Fruit fly (Drosophila melanogaster) whole organism, embryonic: Measurements from ENCODE around the gene Polr3E.
A peak's percentile ranks its signal among the peaks of the same experiment; 100 is the strongest.

Source experiments
- Atf-2 ChIP-seq: fragments of 200-800 bp; sonication (Bioruptor generic); optimal IDR thresholded peaks from 2 replicates; lab custom pipeline; 2016; ENCODE audit warnings: missing biosample characterization, missing genetic modification characterization
- CG10267 ChIP-seq: fragments of 200-800 bp; sonication (Bioruptor generic); optimal IDR thresholded peaks from 2 replicates; lab custom pipeline; 2018; ENCODE audit warnings: missing biosample characterization, mild to moderate bottlenecking, missing genetic modification characterization, moderate library complexity
- CG11085 ChIP-seq: fragments of 200-800 bp; sonication (Bioruptor generic); IDR thresholded peaks from 2 replicates; pipeline ENCODE4 v1.3.6; 2022; ENCODE audit warnings: missing biosample characterization, missing genetic modification characterization
- CG12071 ChIP-seq: fragments of 200-800 bp; sonication (Bioruptor generic); optimal IDR thresholded peaks from 3 replicates; lab custom pipeline; 2018; ENCODE audit warnings: missing biosample characterization, mild to moderate bottlenecking, missing genetic modification characterization
- CG1233 ChIP-seq: fragments of 200-800 bp; sonication (Bioruptor generic); optimal IDR thresholded peaks from 4 replicates; lab custom pipeline; 2018; ENCODE audit warnings: missing biosample characterization, mild to moderate bottlenecking, missing genetic modification characterization
- CG13424 ChIP-seq: fragments of 200-800 bp; sonication (Bioruptor generic); optimal IDR thresholded peaks from 2 replicates; lab custom pipeline; 2019; ENCODE audit warnings: missing biosample characterization, mild to moderate bottlenecking, missing genetic modification characterization, moderate library complexity
- CG15479 ChIP-seq: fragments of 200-800 bp; sonication (Bioruptor generic); optimal IDR thresholded peaks from 3 replicates; lab custom pipeline; 2019; ENCODE audit warnings: missing biosample characterization, mild to moderate bottlenecking, missing genetic modification characterization, moderate library complexity
- CG1602 ChIP-seq: fragments of 200-800 bp; sonication (Bioruptor generic); optimal IDR thresholded peaks from 3 replicates; lab custom pipeline; 2016; ENCODE audit warnings: missing biosample characterization, missing genetic modification characterization
- CG1647 ChIP-seq: fragments of 200-800 bp; sonication (Bioruptor generic); optimal IDR thresholded peaks from 3 replicates; lab custom pipeline; 2016; ENCODE audit warnings: missing biosample characterization, missing genetic modification characterization
- CG16813 ChIP-seq: fragments of 200-800 bp; sonication (Bioruptor generic); IDR thresholded peaks from 3 replicates; pipeline ENCODE4 v1.3.6; 2022; ENCODE audit warnings: missing biosample characterization, missing genetic modification characterization; ENCODE audit not compliant: partially characterized antibody
- CG17186 ChIP-seq: fragments of 200-800 bp; sonication (Bioruptor generic); optimal IDR thresholded peaks from 3 replicates; lab custom pipeline; 2017; ENCODE audit warnings: missing biosample characterization, missing genetic modification reagents, missing genetic modification characterization
- CG18011 ChIP-seq: fragments of 200-800 bp; sonication (Bioruptor generic); optimal IDR thresholded peaks from 2 replicates; lab custom pipeline; 2017; ENCODE audit warnings: missing biosample characterization, missing genetic modification characterization, mild to moderate bottlenecking, moderate library complexity, missing genotype
- CG3995 ChIP-seq: fragments of 200-800 bp; sonication (Bioruptor generic); optimal IDR thresholded peaks from 3 replicates; lab custom pipeline; 2016; ENCODE audit warnings: missing biosample characterization, missing genetic modification characterization
- CG4707 ChIP-seq: fragments of 200-800 bp; sonication (Bioruptor generic); optimal IDR thresholded peaks from 2 replicates; lab custom pipeline; 2018; ENCODE audit warnings: missing biosample characterization, mild to moderate bottlenecking, missing genetic modification characterization, moderate library complexity
- CG4854 ChIP-seq: fragments of 200-800 bp; sonication (Bioruptor generic); optimal IDR thresholded peaks from 2 replicates; lab custom pipeline; 2016; ENCODE audit warnings: missing biosample characterization, missing genetic modification characterization, inconsistent platforms
- CG6175 ChIP-seq: fragments of 200-800 bp; sonication (Bioruptor generic); IDR thresholded peaks from 3 replicates; pipeline ENCODE4 v1.3.6; 2022; ENCODE audit warnings: missing biosample characterization, missing genetic modification characterization
- CG7357 ChIP-seq: fragments of 200-800 bp; sonication (Bioruptor generic); IDR thresholded peaks from 3 replicates; pipeline ENCODE4 v1.3.6; 2022; ENCODE audit warnings: missing biosample characterization, missing genetic modification characterization
- CG8290 ChIP-seq, 3 experiments: fragments of 200-800 bp; sonication (Bioruptor generic); optimal IDR thresholded peaks; 2 replicates each; lab custom pipeline; 2016 to 2019; ENCODE audit warnings: missing biosample characterization in 3 of 3, missing genetic modification characterization in 3 of 3, mild to moderate bottlenecking in 2 of 3, moderate library complexity in 1 of 3
- CG8478 ChIP-seq: fragments of >200 bp; optimal IDR thresholded peaks from 2 replicates; lab custom pipeline; 2018
- CG9437 ChIP-seq: fragments of 200-800 bp; sonication (Bioruptor generic); optimal IDR thresholded peaks from 2 replicates; lab custom pipeline; 2018; ENCODE audit warnings: missing biosample characterization, mild to moderate bottlenecking, missing genetic modification characterization
- CG9876 ChIP-seq: fragments of 200-800 bp; sonication (Bioruptor generic); optimal IDR thresholded peaks from 2 replicates; lab custom pipeline; 2016; ENCODE audit warnings: missing biosample characterization, missing genetic modification characterization
- CrebB ChIP-seq: fragments of 200-800 bp; sonication (Bioruptor generic); optimal IDR thresholded peaks from 3 replicates; lab custom pipeline; 2018; ENCODE audit warnings: missing biosample characterization, mild to moderate bottlenecking, missing genetic modification characterization
- D19A ChIP-seq: fragments of 200-800 bp; optimal IDR thresholded peaks from 3 replicates; lab custom pipeline; 2019; ENCODE audit warnings: missing biosample characterization, mild to moderate bottlenecking, missing genetic modification characterization, moderate library complexity
- Drgx ChIP-seq: fragments of 200-800 bp; sonication (Bioruptor generic); IDR thresholded peaks from 2 replicates; pipeline ENCODE4 v1.3.6; 2022; ENCODE audit warnings: missing biosample characterization, missing genetic modification characterization
- HHEX ChIP-seq: fragments of 200-800 bp; sonication (Bioruptor generic); optimal IDR thresholded peaks from 3 replicates; lab custom pipeline; 2017; ENCODE audit warnings: missing biosample characterization, mild to moderate bottlenecking, missing genetic modification characterization, missing genetic modification reagents
- Myb ChIP-seq: fragments of 200-800 bp; sonication (Bioruptor generic); optimal IDR thresholded peaks from 2 replicates; lab custom pipeline; 2016; ENCODE audit warnings: missing biosample characterization, missing genetic modification characterization
- Optix ChIP-seq: fragments of 200-800 bp; sonication (Bioruptor generic); IDR thresholded peaks from 3 replicates; pipeline ENCODE4 v1.3.6; 2022; ENCODE audit warnings: missing biosample characterization, missing genetic modification characterization
- Ravus ChIP-seq: fragments of 200-800 bp; sonication (Bioruptor generic); IDR thresholded peaks from 2 replicates; pipeline ENCODE4 v1.3.6; 2022; ENCODE audit warnings: missing biosample characterization, missing genetic modification characterization
- Side ChIP-seq: fragments of 200-800 bp; sonication (Bioruptor generic); optimal IDR thresholded peaks from 2 replicates; lab custom pipeline; 2016; ENCODE audit warnings: missing biosample characterization, missing genetic modification characterization
- Six4 ChIP-seq: fragments of 200-800 bp; sonication (Bioruptor generic); optimal IDR thresholded peaks from 2 replicates; lab custom pipeline; 2016; ENCODE audit warnings: missing biosample characterization, missing genetic modification characterization
- Xrp1 ChIP-seq: fragments of 200-800 bp; sonication (Bioruptor generic); IDR thresholded peaks from 2 replicates; pipeline ENCODE4 v1.3.6; 2022; ENCODE audit warnings: missing biosample characterization, missing genetic modification characterization
- ato ChIP-seq: fragments of 200-800 bp; sonication (Bioruptor generic); IDR thresholded peaks from 2 replicates; pipeline ENCODE4 v1.3.6; 2022; ENCODE audit warnings: missing biosample characterization, missing genetic modification characterization; ENCODE audit not compliant: partially characterized antibody
- bcd ChIP-seq: fragments of 200-800 bp; sonication (Bioruptor generic); optimal IDR thresholded peaks from 2 replicates; lab custom pipeline; 2017; ENCODE audit warnings: missing biosample characterization, mild to moderate bottlenecking, missing genetic modification characterization
- chinmo ChIP-seq: fragments of 200-800 bp; sonication (Bioruptor generic); IDR thresholded peaks from 4 replicates; pipeline ENCODE4 v1.3.6; 2022; ENCODE audit warnings: missing biosample characterization, missing genetic modification characterization; ENCODE audit not compliant: partially characterized antibody
- da ChIP-seq: fragments of 200-800 bp; sonication (Bioruptor generic); optimal IDR thresholded peaks from 2 replicates; lab custom pipeline; 2016; ENCODE audit warnings: missing biosample characterization, missing genetic modification characterization
- exex ChIP-seq: fragments of 200-800 bp; sonication (Bioruptor generic); optimal IDR thresholded peaks from 4 replicates; lab custom pipeline; 2018; ENCODE audit warnings: missing biosample characterization, mild to moderate bottlenecking, missing genetic modification characterization, moderate library complexity
- her ChIP-seq: fragments of 200-800 bp; sonication (Bioruptor generic); optimal IDR thresholded peaks from 2 replicates; lab custom pipeline; 2016; ENCODE audit warnings: missing biosample characterization, missing genetic modification characterization
- hkb ChIP-seq, 2 experiments: fragments of 200-800 bp in 1 of 2; fragments of >200 bp in 1 of 2; sonication (Bioruptor generic) in 1 of 2; IDR thresholded peaks in 1 of 2; optimal IDR thresholded peaks in 1 of 2; 2 replicates each; pipeline versions ENCODE4 v1.3.6 to Lab custom; 2017 to 2022; ENCODE audit warnings: missing biosample characterization in 1 of 2, missing genetic modification characterization in 1 of 2
- onecut ChIP-seq: fragments of 200-800 bp; sonication (Bioruptor generic); IDR thresholded peaks from 2 replicates; pipeline ENCODE4 v1.3.6; 2022; ENCODE audit warnings: missing biosample characterization, missing genetic modification characterization
- otp ChIP-seq: fragments of 200-800 bp; sonication (Bioruptor generic); IDR thresholded peaks from 3 replicates; pipeline ENCODE4, ENCODE4 v1.3.6; 2022; ENCODE audit warnings: missing biosample characterization, missing genetic modification characterization
- peb ChIP-seq: fragments of 200-800 bp; sonication (Bioruptor generic); IDR thresholded peaks from 2 replicates; pipeline ENCODE4 v1.3.6; 2022; ENCODE audit warnings: missing biosample characterization, missing genetic modification characterization
- salm ChIP-seq: fragments of 200-800 bp; sonication (Bioruptor generic); optimal IDR thresholded peaks from 2 replicates; lab custom pipeline; 2018; ENCODE audit warnings: missing biosample characterization, mild to moderate bottlenecking, missing genetic modification characterization
- sc ChIP-seq, 3 experiments: fragments of >200 bp in 2 of 3; fragments of 200-800 bp in 1 of 3; sonication (Bioruptor generic) in 1 of 3; optimal IDR thresholded peaks; 2 replicates in 2 of 3; 3 replicates in 1 of 3; lab custom pipeline; 2017; ENCODE audit warnings: mild to moderate bottlenecking in 1 of 3, missing biosample characterization in 1 of 3, missing genetic modification characterization in 1 of 3, missing genetic modification reagents in 1 of 3
- sens-2 ChIP-seq: fragments of 200-800 bp; sonication (Bioruptor generic); IDR thresholded peaks from 2 replicates; pipeline ENCODE4 v1.3.6; 2022; ENCODE audit warnings: missing biosample characterization, missing genetic modification characterization
- tio ChIP-seq: fragments of 200-800 bp; sonication (Bioruptor generic); optimal IDR thresholded peaks from 2 replicates; lab custom pipeline; 2017; ENCODE audit warnings: missing biosample characterization, missing genetic modification characterization, inconsistent platforms
- unc-4 ChIP-seq: fragments of 200-800 bp; sonication (Bioruptor generic); IDR thresholded peaks from 2 replicates; pipeline ENCODE4 v1.3.6; 2022; ENCODE audit warnings: missing biosample characterization, missing genetic modification characterization; ENCODE audit not compliant: partially characterized antibody

The Polr3E gene

dm6 chr3L:21056290-21056689 lies 24.7 kb downstream of the Polr3E start (continued):
- TF ChIP-seq Xrp1 (GFP tag; lab: Robert Waterston, UW) (peak; percentile 6; the same call in 1 of the 2 replicates), Atf-2 (GFP tag; lab: Kevin White, UChicago) (no peak), CG9437 (GFP tag; lab: Kevin White, UChicago) (peak; percentile 6)

- TF ChIP-seq CG1602 (no peak), Optix (GFP tag; lab: Robert Waterston, UW) (0 out of 3 replicates have a peak, but pooled peaks have one; percentile 25), CG15479 (no peak), CG10267 (tag; lab: Kevin White, UChicago) (no peak), Drgx (GFP tag; lab: Robert Waterston, UW) (peak; percentile 12; the same call in 1 of the 2 replicates), ato (GFP tag; lab: Robert Waterston, UW) (no peak), CG11085 (GFP tag; lab: Robert Waterston, UW) (no peak), Ravus (no peak), peb (GFP tag; lab: Robert Waterston, UW) (no peak), Myb (no peak), Six4 (GFP tag; lab: Kevin White, UChicago) (no peak), chinmo (GFP tag; lab: Robert Waterston, UW) (peak; percentile 91; the same call in 3 of the 4 replicates), CG17186 (GFP tag; lab: Kevin White, UChicago) (no peak), CG18011 (GFP tag; lab: Kevin White, UChicago) (no peak), otp (GFP tag; lab: Robert Waterston, UW) (no peak), D19A (tag; lab: Kevin White, UChicago) (peak; percentile 50), sens-2 (GFP tag; lab: Robert Waterston, UW) (no peak), CG4707 (no peak), sc (optimal IDR thresholded peaks at IDR 0.05; lab: Kevin White, UChicago) (no peak), sc (GFP tag; optimal IDR thresholded peaks at IDR 0.05; lab: Kevin White, UChicago) (no peak), CG8290 (GFP tag; optimal IDR thresholded peaks at IDR 0.05; lab: Kevin White, UChicago) (no peak), CG8290 (tag; optimal IDR thresholded peaks at IDR 0.05; lab: Kevin White, UChicago) (no peak), exex (tag; lab: Kevin White, UChicago) (no peak), CG7357 (no peak), tio (GFP tag; lab: Kevin White, UChicago) (peak; percentile 23), CG1647 (GFP tag; lab: Kevin White, UChicago) (no peak), CG1233 (GFP tag; lab: Kevin White, UChicago) (peak; percentile 5), CG16813 (GFP tag; lab: Robert Waterston, UW) (no peak), HHEX (GFP tag; lab: Kevin White, UChicago) (no peak), CG6175 (GFP tag; lab: Robert Waterston, UW) (peak; percentile 57; the same call in 1 of the 3 replicates), unc-4 (GFP tag; lab: Robert Waterston, UW) (no peak), hkb (optimal IDR thresholded peaks at IDR 0.05; lab: Kevin White, UChicago) (no peak), hkb (GFP tag; IDR thresholded peaks at IDR 0.05; lab: Robert Waterston, UW) (no peak), CG13424 (peak; percentile 19), CG4854 (GFP tag; lab: Kevin White, UChicago) (no peak), CG3995 (GFP tag; lab: Kevin White, UChicago) (no peak), CG9876 (GFP tag; lab: Kevin White, UChicago) (no peak), CrebB (no peak), CG8478 (lab: Kevin White, UChicago) (no peak), onecut (GFP tag; lab: Robert Waterston, UW) (no peak), her (GFP tag; lab: Kevin White, UChicago) (no peak), da (no peak), salm (tag; lab: Kevin White, UChicago) (no peak), bcd (GFP tag; lab: Kevin White, UChicago) (no peak), Side (GFP tag; lab: Kevin White, UChicago) (no peak), CG12071 (GFP tag; lab: Kevin White, UChicago) (no peak)
Observed at dm6 chr3L:21056792-21057567, 25.4 kb downstream of the Polr3E start.
